Fruit fly (Drosophila melanogaster) whole organism, embryonic: Measurements from ENCODE around the gene CG17784.
A peak's percentile ranks its signal among the peaks of the same experiment; 100 is the strongest.

ENCODE experiments used
- B-H1 ChIP-seq: fragments of 200-800 bp; sonication (Bioruptor generic); IDR thresholded peaks from 3 replicates; pipeline ENCODE4 v1.3.6; 2022; ENCODE audit warnings: missing biosample characterization, missing genetic modification characterization
- CG10366 ChIP-seq: fragments of 200-800 bp; sonication (Bioruptor generic); IDR thresholded peaks from 2 replicates; pipeline ENCODE4 v1.3.6; 2022; ENCODE audit warnings: missing biosample characterization, missing genetic modification characterization
- CG10979 ChIP-seq: fragments of 200-800 bp; sonication (Bioruptor generic); optimal IDR thresholded peaks from 2 replicates; lab custom pipeline; 2018; ENCODE audit warnings: missing biosample characterization, mild to moderate bottlenecking, missing genetic modification characterization, moderate library complexity
- CG11247 ChIP-seq: fragments of 200-800 bp; sonication (Bioruptor generic); IDR thresholded peaks from 2 replicates; pipeline ENCODE4 v1.3.6; 2022; ENCODE audit warnings: missing biosample characterization, missing genetic modification characterization
- CG12071 ChIP-seq: fragments of 200-800 bp; sonication (Bioruptor generic); optimal IDR thresholded peaks from 3 replicates; lab custom pipeline; 2018; ENCODE audit warnings: missing biosample characterization, mild to moderate bottlenecking, missing genetic modification characterization
- CG12391 ChIP-seq: fragments of 200-800 bp; sonication (Bioruptor generic); optimal IDR thresholded peaks from 3 replicates; lab custom pipeline; 2018; ENCODE audit warnings: missing biosample characterization, mild to moderate bottlenecking, missing genetic modification characterization, moderate library complexity
- CG14441 ChIP-seq: fragments of 200-800 bp; sonication (Bioruptor generic); IDR thresholded peaks from 2 replicates; pipeline ENCODE4 v1.3.6; 2022; ENCODE audit warnings: missing biosample characterization, missing genetic modification characterization
- CG14710 ChIP-seq: fragments of 200-800 bp; sonication (Bioruptor generic); optimal IDR thresholded peaks from 3 replicates; lab custom pipeline; 2019; ENCODE audit warnings: missing biosample characterization, mild to moderate bottlenecking, missing genetic modification characterization, moderate library complexity
- CG15514 ChIP-seq: fragments of 200-800 bp; sonication (Bioruptor generic); optimal IDR thresholded peaks from 3 replicates; lab custom pipeline; 2017; ENCODE audit warnings: missing biosample characterization, missing genetic modification characterization, mild to moderate bottlenecking, moderate library complexity, missing genetic modification reagents
- CG15696 ChIP-seq: fragments of 200-800 bp; sonication (Bioruptor generic); optimal IDR thresholded peaks from 2 replicates; lab custom pipeline; 2019; ENCODE audit warnings: missing biosample characterization, mild to moderate bottlenecking, missing genetic modification characterization, moderate library complexity
- CG18262 ChIP-seq: fragments of 200-800 bp; optimal IDR thresholded peaks from 3 replicates; lab custom pipeline; 2019; ENCODE audit warnings: missing biosample characterization, mild to moderate bottlenecking, missing genetic modification characterization, moderate library complexity
- CG2678 ChIP-seq: fragments of 200-800 bp; sonication (Bioruptor generic); optimal IDR thresholded peaks from 3 replicates; lab custom pipeline; 2019; ENCODE audit warnings: missing biosample characterization, mild to moderate bottlenecking, missing genetic modification characterization, moderate library complexity
- CG30403 ChIP-seq: fragments of 200-800 bp; sonication (Bioruptor generic); optimal IDR thresholded peaks from 3 replicates; lab custom pipeline; 2016; ENCODE audit warnings: missing biosample characterization, missing genetic modification characterization
- CG4404 ChIP-seq: fragments of 200-800 bp; sonication (Bioruptor generic); IDR thresholded peaks from 2 replicates; pipeline ENCODE4 v1.3.6; 2022; ENCODE audit warnings: missing biosample characterization, missing genetic modification characterization
- CG4730 ChIP-seq: fragments of 200-800 bp; sonication (Bioruptor generic); IDR thresholded peaks from 2 replicates; pipeline ENCODE4 v1.3.6; 2022; ENCODE audit warnings: missing biosample characterization, missing genetic modification characterization
- CG7963 ChIP-seq: fragments of 200-800 bp; sonication (Bioruptor generic); IDR thresholded peaks from 3 replicates; pipeline ENCODE4 v1.3.6; 2022; ENCODE audit warnings: missing biosample characterization, missing genetic modification characterization; ENCODE audit not compliant: partially characterized antibody
- CG9932 ChIP-seq: fragments of 200-800 bp; sonication (Bioruptor generic); IDR thresholded peaks from 2 replicates; pipeline ENCODE4 v1.3.6; 2022; ENCODE audit warnings: missing biosample characterization, missing genetic modification characterization
- D19B ChIP-seq: fragments of 200-800 bp; sonication (Bioruptor generic); optimal IDR thresholded peaks from 2 replicates; lab custom pipeline; 2017; ENCODE audit warnings: missing biosample characterization, mild to moderate bottlenecking, missing genetic modification characterization
- H2.0 ChIP-seq: fragments of 200-800 bp; sonication (Bioruptor generic); IDR thresholded peaks from 2 replicates; pipeline ENCODE4 v1.3.6; 2022; ENCODE audit warnings: missing biosample characterization, missing genetic modification characterization
- HHEX ChIP-seq: fragments of 200-800 bp; sonication (Bioruptor generic); optimal IDR thresholded peaks from 3 replicates; lab custom pipeline; 2017; ENCODE audit warnings: missing biosample characterization, mild to moderate bottlenecking, missing genetic modification characterization, missing genetic modification reagents
- HmgD ChIP-seq: fragments of 200-800 bp; sonication (Bioruptor generic); optimal IDR thresholded peaks from 3 replicates; lab custom pipeline; 2016; ENCODE audit warnings: missing biosample characterization, missing genetic modification characterization
- Hsf ChIP-seq: fragments of 200-800 bp; sonication (Bioruptor generic); optimal IDR thresholded peaks from 3 replicates; lab custom pipeline; 2016; ENCODE audit warnings: missing biosample characterization, missing genetic modification characterization
- Mes4 ChIP-seq: fragments of 200-800 bp; sonication (Bioruptor generic); optimal IDR thresholded peaks from 2 replicates; lab custom pipeline; 2016; ENCODE audit warnings: missing biosample characterization, missing genetic modification characterization
- Neu2 ChIP-seq: fragments of 200-800 bp; sonication (Bioruptor generic); optimal IDR thresholded peaks from 3 replicates; lab custom pipeline; 2016; ENCODE audit warnings: missing biosample characterization, missing genetic modification characterization, borderline replicate concordance
- NfI ChIP-seq: fragments of 200-800 bp; sonication (Bioruptor generic); optimal IDR thresholded peaks from 3 replicates; lab custom pipeline; 2018; ENCODE audit warnings: missing biosample characterization, mild to moderate bottlenecking, missing genetic modification characterization, moderate library complexity
- Opbp ChIP-seq: fragments of 200-800 bp; sonication (Bioruptor generic); IDR thresholded peaks from 3 replicates; pipeline ENCODE4 v1.3.6; 2022; ENCODE audit warnings: missing biosample characterization, missing genetic modification characterization; ENCODE audit not compliant: partially characterized antibody
- Optix ChIP-seq: fragments of 200-800 bp; sonication (Bioruptor generic); IDR thresholded peaks from 3 replicates; pipeline ENCODE4 v1.3.6; 2022; ENCODE audit warnings: missing biosample characterization, missing genetic modification characterization
- Rfx ChIP-seq: fragments of 200-800 bp; sonication (Bioruptor generic); IDR thresholded peaks from 2 replicates; pipeline ENCODE4 v1.3.6; 2022; ENCODE audit warnings: missing biosample characterization, missing genetic modification characterization
- Spps ChIP-seq: fragments of 200-800 bp; sonication (Bioruptor generic); optimal IDR thresholded peaks from 2 replicates; lab custom pipeline; 2018; ENCODE audit warnings: missing biosample characterization, mild to moderate bottlenecking, missing genetic modification characterization
- Trl ChIP-seq, 3 experiments: fragments of >200 bp in 2 of 3; fragments of 200-800 bp in 1 of 3; sonication (Bioruptor generic) in 1 of 3; optimal IDR thresholded peaks; 2 replicates in 1 of 3; 3 replicates in 2 of 3; lab custom pipeline; 2016 to 2017; ENCODE audit warnings: missing biosample characterization in 1 of 3, missing genetic modification characterization in 1 of 3
- Xbp1 ChIP-seq: fragments of 200-800 bp; sonication (Bioruptor generic); optimal IDR thresholded peaks from 3 replicates; lab custom pipeline; 2016; ENCODE audit warnings: missing biosample characterization, mild to moderate bottlenecking, missing genetic modification characterization
- ab ChIP-seq: fragments of 200-800 bp; sonication (Bioruptor generic); optimal IDR thresholded peaks from 2 replicates; lab custom pipeline; 2016; ENCODE audit warnings: missing biosample characterization, missing genetic modification characterization
- ac ChIP-seq: fragments of 200-800 bp; sonication (Bioruptor generic); optimal IDR thresholded peaks from 3 replicates; lab custom pipeline; 2017; ENCODE audit warnings: missing biosample characterization, mild to moderate bottlenecking, missing genetic modification characterization
- bbx ChIP-seq: fragments of 200-800 bp; sonication (Bioruptor generic); IDR thresholded peaks from 2 replicates; pipeline ENCODE4 v1.3.6; 2022; ENCODE audit warnings: missing biosample characterization, missing genetic modification characterization; ENCODE audit not compliant: partially characterized antibody
- crp ChIP-seq, 2 experiments: fragments of 200-800 bp; sonication (Bioruptor generic); optimal IDR thresholded peaks; 2 replicates in 1 of 2; 3 replicates in 1 of 2; lab custom pipeline; 2017; ENCODE audit warnings: missing biosample characterization in 2 of 2, missing genetic modification characterization in 2 of 2, mild to moderate bottlenecking in 1 of 2, moderate library complexity in 1 of 2
- dati ChIP-seq: fragments of 200-800 bp; sonication (Bioruptor generic); IDR thresholded peaks from 2 replicates; pipeline ENCODE4 v1.3.6; 2022; ENCODE audit warnings: missing biosample characterization, missing genetic modification characterization
- ems ChIP-seq: fragments of 200-800 bp; sonication (Bioruptor generic); optimal IDR thresholded peaks from 3 replicates; lab custom pipeline; 2016; ENCODE audit warnings: missing biosample characterization, missing genetic modification characterization
- h ChIP-seq: fragments of >200 bp; optimal IDR thresholded peaks from 2 replicates; lab custom pipeline; 2017
- ken ChIP-seq: fragments of 200-800 bp; sonication (Bioruptor generic); IDR thresholded peaks from 3 replicates; pipeline ENCODE4 v1.3.6; 2022; ENCODE audit warnings: missing biosample characterization, missing genetic modification characterization
- lmd ChIP-seq: fragments of 200-800 bp; sonication (Bioruptor generic); IDR thresholded peaks from 2 replicates; pipeline ENCODE4 v1.3.6; 2022; ENCODE audit warnings: missing biosample characterization, missing genetic modification characterization
- pan ChIP-seq, 4 experiments: fragments of >200 bp in 3 of 4; fragments of 200-800 bp in 1 of 4; sonication (Bioruptor generic) in 1 of 4; optimal IDR thresholded peaks in 3 of 4; IDR thresholded peaks in 1 of 4; 2 replicates each; pipeline versions ENCODE4 v1.3.6 to Lab custom; 2017 to 2022; ENCODE audit warnings: missing biosample characterization in 2 of 4, missing genetic modification characterization in 2 of 4, mixed read lengths in 1 of 4
- pzg ChIP-seq: fragments of 200-800 bp; sonication (Bioruptor generic); optimal IDR thresholded peaks from 3 replicates; lab custom pipeline; 2018; ENCODE audit warnings: missing biosample characterization, mild to moderate bottlenecking, missing genetic modification characterization, moderate library complexity
- ro ChIP-seq: fragments of 200-800 bp; sonication (Bioruptor generic); IDR thresholded peaks from 2 replicates; pipeline ENCODE4 v1.3.6; 2022; ENCODE audit warnings: missing biosample characterization, missing genetic modification characterization
- sim ChIP-seq: fragments of 200-800 bp; sonication (Bioruptor generic); IDR thresholded peaks from 2 replicates; pipeline ENCODE4 v1.3.6; 2022; ENCODE audit warnings: missing biosample characterization, missing genetic modification characterization
- sna ChIP-seq: fragments of 200-800 bp; sonication (Bioruptor generic); IDR thresholded peaks from 2 replicates; pipeline ENCODE4 v1.3.6; 2022; ENCODE audit warnings: missing biosample characterization, missing genetic modification characterization; ENCODE audit not compliant: partially characterized antibody
- trh ChIP-seq: fragments of 200-800 bp; sonication (Bioruptor generic); optimal IDR thresholded peaks from 2 replicates; lab custom pipeline; 2016; ENCODE audit warnings: missing biosample characterization, missing genetic modification characterization
- zen2 ChIP-seq: fragments of 200-800 bp; sonication (Bioruptor generic); IDR thresholded peaks from 3 replicates; pipeline ENCODE4 v1.3.6; 2022; ENCODE audit warnings: missing biosample characterization, missing genetic modification characterization; ENCODE audit not compliant: partially characterized antibody

CG17784 gene

DNA sequence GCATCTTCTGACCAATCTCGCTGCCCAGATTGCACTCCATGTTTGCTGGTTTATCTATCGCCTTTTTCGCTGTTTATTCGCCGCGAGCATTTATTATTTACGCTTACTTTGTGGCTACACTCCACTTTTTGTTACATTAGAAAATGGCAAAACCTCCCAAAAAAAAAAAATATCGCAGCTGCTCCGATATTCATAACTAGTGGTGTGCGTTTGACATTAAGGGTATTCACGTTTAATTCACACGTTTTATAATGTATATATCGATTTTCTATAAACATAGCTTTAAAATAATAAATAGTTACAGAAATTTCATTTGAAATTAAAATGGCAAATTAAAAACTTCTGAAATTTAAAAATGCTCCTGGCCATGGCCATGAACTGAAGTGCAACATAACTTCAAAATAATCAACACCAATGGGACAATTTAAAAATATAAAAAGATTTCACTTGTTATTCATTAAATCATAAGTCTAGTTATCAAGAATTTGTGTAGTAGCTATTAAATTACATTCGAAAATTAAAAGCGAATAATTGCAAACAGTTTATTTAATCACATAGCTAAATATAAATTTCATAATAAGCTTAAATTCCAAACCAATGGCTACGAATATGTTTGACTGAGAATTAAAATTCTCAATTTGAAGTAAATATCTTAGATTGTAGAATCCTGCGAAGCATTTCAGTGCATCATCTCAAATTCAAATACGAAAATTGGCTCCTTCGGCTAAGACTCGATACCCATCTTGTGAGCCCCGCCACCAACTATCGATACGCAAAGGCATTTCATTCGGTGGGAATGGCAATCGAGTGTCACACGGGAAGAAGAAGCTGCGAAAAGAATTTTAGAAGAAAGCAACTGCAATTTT lies 46.3 kb downstream of the CG17784 start, which contains the start of the genes Nab2 and BRWD3 (continued):
- TF ChIP-seq Xbp1 (GFP tag; lab: Kevin White, UChicago), result peak; percentile 58
- TF ChIP-seq sna (GFP tag; lab: Robert Waterston, UW), result peak; percentile 27; the same call in 1 of the 2 replicates
- TF ChIP-seq pzg (GFP tag; lab: Kevin White, UChicago), result peak; percentile 62
- TF ChIP-seq trh (GFP tag; lab: Kevin White, UChicago), result peak; percentile 36
- TF ChIP-seq CG7963 (GFP tag; lab: Robert Waterston, UW), result peak; percentile 69; the same call in 2 of the 3 replicates
- no peak for TF ChIP-seq CG4404 (GFP tag; lab: Robert Waterston, UW)
- peak; percentile 7 for TF ChIP-seq CG18262 (tag; lab: Kevin White, UChicago)
- no peak for TF ChIP-seq ab (GFP tag; lab: Kevin White, UChicago)
- TF ChIP-seq zen2, result peak; percentile 49; the same call in 1 of the 3 replicates
- TF ChIP-seq Opbp (GFP tag; lab: Robert Waterston, UW), result peak; percentile 85
- TF ChIP-seq Trl (optimal IDR thresholded peaks at IDR 0.05; lab: Kevin White, UChicago), result no peak
- TF ChIP-seq Trl (GFP tag; optimal IDR thresholded peaks at IDR 0.05; lab: Kevin White, UChicago), result peak; percentile 27
- peak; percentile 75 for TF ChIP-seq Rfx (GFP tag; lab: Robert Waterston, UW)
- no peak for TF ChIP-seq Optix (GFP tag; lab: Robert Waterston, UW)
- TF ChIP-seq pan (optimal IDR thresholded peaks at IDR 0.05; lab: Kevin White, UChicago), result no peak
- peak in 1 of 2 experiments; percentile 31 for TF ChIP-seq pan (GFP tag; optimal IDR thresholded peaks at IDR 0.05 in 1 of 2, IDR thresholded peaks at IDR 0.05 in 1 of 2)
- peak; percentile 62 for TF ChIP-seq CG12391 (tag; lab: Kevin White, UChicago)
- TF ChIP-seq H2.0 (GFP tag; lab: Robert Waterston, UW), result 0 out of 2 replicates have a peak, but pooled peaks have one; percentile 10
- peak; percentile 76 for TF ChIP-seq CG9932 (GFP tag; lab: Robert Waterston, UW)
- TF ChIP-seq B-H1 (GFP tag; lab: Robert Waterston, UW), result no peak
- TF ChIP-seq CG15514 (GFP tag; lab: Kevin White, UChicago), result peak; percentile 34
- peak; percentile 31 for TF ChIP-seq NfI (GFP tag; lab: Kevin White, UChicago)
- no peak for TF ChIP-seq Neu2
- peak; percentile 22; the same call in 1 of the 2 replicates for TF ChIP-seq lmd (GFP tag; lab: Robert Waterston, UW)
- TF ChIP-seq ken (GFP tag; lab: Robert Waterston, UW), result peak; percentile 60; the same call in 1 of the 3 replicates
- TF ChIP-seq bbx (GFP tag; lab: Robert Waterston, UW), result peak; percentile 75
- no peak for TF ChIP-seq ac (GFP tag; lab: Kevin White, UChicago)
- no peak for TF ChIP-seq CG2678 (tag; lab: Kevin White, UChicago)
- TF ChIP-seq CG30403, result peak; percentile 73
- no peak for TF ChIP-seq HHEX
- TF ChIP-seq sim (GFP tag; lab: Robert Waterston, UW), result no peak
- TF ChIP-seq ems, result no peak
- TF ChIP-seq h, result no peak
- TF ChIP-seq HmgD, result peak; percentile 27
- TF ChIP-seq CG14441 (GFP tag; lab: Robert Waterston, UW), result peak; percentile 40; the same call in 1 of the 2 replicates
- 0 out of 2 replicates have a peak, but pooled peaks have one; percentile 13 for TF ChIP-seq ro (GFP tag; lab: Robert Waterston, UW)
- TF ChIP-seq crp (GFP tag; optimal IDR thresholded peaks at IDR 0.05; lab: Kevin White, UChicago), result peak in 1 of 2 experiments; percentile 24
- TF ChIP-seq CG12071, result no peak
- TF ChIP-seq CG15696, result peak; percentile 28
- no peak for TF ChIP-seq Spps (tag; lab: Kevin White, UChicago)
- no peak for TF ChIP-seq CG4730 (GFP tag; lab: Robert Waterston, UW)
- peak; percentile 61 for TF ChIP-seq Hsf
- TF ChIP-seq CG10366 (GFP tag; lab: Robert Waterston, UW), result no peak
- no peak for TF ChIP-seq Mes4
- peak; percentile 64 for TF ChIP-seq CG14710 (tag; lab: Kevin White, UChicago)
- TF ChIP-seq dati (GFP tag; lab: Robert Waterston, UW), result no peak
- no peak for TF ChIP-seq D19B (GFP tag; lab: Kevin White, UChicago)
- peak; percentile 13 for TF ChIP-seq CG10979
- TF ChIP-seq CG11247, result peak; percentile 34; the same call in 1 of the 2 replicates
